Worm (Caenorhabditis elegans): ENCODE measurements around the gene H03E18.1.

Gene H03E18.1

ce11 chrX:8473468-8473867 lies 34.2 kb upstream of the H03E18.1 start (continued):
- no peak for TF ChIP-seq dox-1 (GFP tag; IDR thresholded peaks at IDR 0.05)
- TF ChIP-seq lag-1 (GFP tag; IDR thresholded peaks at IDR 0.05): no peak
- TF ChIP-seq let-526 (GFP tag; IDR thresholded peaks at IDR 0.05): no peak
- no peak for TF ChIP-seq B0019.2 (GFP tag; conservative IDR thresholded peaks at IDR 0.05)
- no peak for TF ChIP-seq ZK185.1 (tag; optimal IDR thresholded peaks at IDR 0.05; ENCODE audit: poor library complexity, severe bottlenecking)
- no peak for TF ChIP-seq ceh-100 (GFP tag; IDR thresholded peaks at IDR 0.05)
- TF ChIP-seq hrde-1 (tag; optimal IDR thresholded peaks at IDR 0.05; ENCODE audit: borderline replicate concordance): no peak
- peak; percentile 5 for TF ChIP-seq lin-40 (tag; optimal IDR thresholded peaks at IDR 0.05)
- no peak for TF ChIP-seq F57C9.4 (tag; optimal IDR thresholded peaks at IDR 0.05)
- TF ChIP-seq athp-1 (tag; optimal IDR thresholded peaks at IDR 0.05): no peak
- TF ChIP-seq F10E7.11 (tag; optimal IDR thresholded peaks at IDR 0.05): no peak
- no peak for TF ChIP-seq rpc-1 (optimal IDR thresholded peaks at IDR 0.05)
- no peak for TF ChIP-seq rpc-1 (tag; optimal IDR thresholded peaks at IDR 0.05)
- TF ChIP-seq snpc-1.1 (tag; optimal IDR thresholded peaks at IDR 0.05; ENCODE audit: insufficient read depth): no peak
- no peak for TF ChIP-seq fkh-3 (tag; optimal IDR thresholded peaks at IDR 0.05)
- peak; percentile 3 for TF ChIP-seq nhr-90 (tag; optimal IDR thresholded peaks at IDR 0.05)

ce11 chrX:8475142-8475541 lies 32.5 kb upstream of the H03E18.1 start:
- peak; percentile 21 for TF ChIP-seq chd-7 (tag; optimal IDR thresholded peaks at IDR 0.05)
- no peak for TF ChIP-seq ceh-100 (GFP tag; IDR thresholded peaks at IDR 0.05)
- TF ChIP-seq nfyb-1 (GFP tag; IDR thresholded peaks at IDR 0.05): 0 out of 2 replicates have a peak, but pooled peaks have one; percentile 9
- TF ChIP-seq attf-5 (GFP tag; optimal IDR thresholded peaks at IDR 0.05): no peak
- peak; percentile 60; the same call in 1 of the 2 replicates for TF ChIP-seq C06A6.2 (GFP tag; conservative IDR thresholded peaks at IDR 0.05)
- peak; percentile 57 for TF ChIP-seq F22D6.2 (tag; optimal IDR thresholded peaks at IDR 0.05)
- TF ChIP-seq nhr-80 (tag; optimal IDR thresholded peaks at IDR 0.05): peak; percentile 10
- TF ChIP-seq akir-1 (GFP tag; optimal IDR thresholded peaks at IDR 0.05): no peak
- TF ChIP-seq lsl-1 (GFP tag; optimal IDR thresholded peaks at IDR 0.05): no peak
- peak; percentile 36 for TF ChIP-seq ZK185.1 (tag; optimal IDR thresholded peaks at IDR 0.05; ENCODE audit: poor library complexity, severe bottlenecking)
- no peak for TF ChIP-seq ekl-4 (GFP tag; IDR thresholded peaks at IDR 0.05)
- TF ChIP-seq atf-7 (tag; optimal IDR thresholded peaks at IDR 0.05): peak; percentile 44
- TF ChIP-seq ztf-26 (tag; optimal IDR thresholded peaks at IDR 0.05): peak; percentile 81
- TF ChIP-seq lin-40 (tag; optimal IDR thresholded peaks at IDR 0.05): peak; percentile 70
- TF ChIP-seq somi-1 (GFP tag; optimal IDR thresholded peaks at IDR 0.05): peak; percentile 87

ce11 chrX:8475759-8476228 lies 31.9 kb upstream of the H03E18.1 start, which contains the start of gene nhr-14:
Gene nhr-14 (minus strand): TSS chrX:8476178.
- TF ChIP-seq egrh-3 (GFP tag; IDR thresholded peaks at IDR 0.05): no peak
- TF ChIP-seq hmg-20 (GFP tag; IDR thresholded peaks at IDR 0.05): no peak
- TF ChIP-seq ama-1 (optimal IDR thresholded peaks at IDR 0.05): peak; percentile 13
- no peak for TF ChIP-seq ama-1 (GFP tag; optimal IDR thresholded peaks at IDR 0.05)
- no peak for TF ChIP-seq rcor-1 (GFP tag; IDR thresholded peaks at IDR 0.05)

ce11 chrX:8476308-8476707 lies 31.4 kb upstream of the H03E18.1 start:
- TF ChIP-seq ztf-26 (tag; optimal IDR thresholded peaks at IDR 0.05) (peak; percentile 7), zfh-2 (GFP tag; conservative IDR thresholded peaks at IDR 0.05) (0 out of 2 replicates have a peak, but pooled peaks have one; percentile 24), dox-1 (GFP tag; IDR thresholded peaks at IDR 0.05) (0 out of 2 replicates have a peak, but pooled peaks have one; percentile 13), ztf-6 (GFP tag; IDR thresholded peaks at IDR 0.05) (0 out of 2 replicates have a peak, but pooled peaks have one; percentile 34), ceh-27 (GFP tag; optimal IDR thresholded peaks at IDR 0.05) (peak; percentile 54), K12H6.12 (tag; optimal IDR thresholded peaks at IDR 0.05) (no peak)

Measured in whole organism, young adult.